Fruit fly (Drosophila melanogaster) whole organism, prepupa: Measurements from ENCODE around the gene CG4042.
A peak's percentile ranks its signal among the peaks of the same experiment; 100 is the strongest.

Experiments used
- Blimp-1 ChIP-seq: fragments of 200-800 bp; sonication (Bioruptor generic); optimal IDR thresholded peaks from 3 replicates; lab custom pipeline; 2017; ENCODE audit warnings: missing biosample characterization, missing genetic modification characterization, mild to moderate bottlenecking, moderate library complexity, missing genetic modification reagents
- CG10631 ChIP-seq: fragments of 200-800 bp; sonication (Bioruptor generic); optimal IDR thresholded peaks from 2 replicates; lab custom pipeline; 2016; ENCODE audit warnings: missing biosample characterization, missing genetic modification characterization
- CG11762 ChIP-seq: fragments of 200-800 bp; sonication (Bioruptor generic); optimal IDR thresholded peaks from 3 replicates; lab custom pipeline; 2016; ENCODE audit warnings: missing biosample characterization, missing genetic modification characterization; ENCODE audit not compliant: insufficient read depth
- CG15336 ChIP-seq: fragments of 200-800 bp; sonication (Bioruptor generic); IDR thresholded peaks from 2 replicates; pipeline ENCODE4 v1.3.6; 2022; ENCODE audit warnings: missing biosample characterization, missing genetic modification characterization
- CG16779 ChIP-seq: fragments of 200-800 bp; sonication (Bioruptor generic); optimal IDR thresholded peaks from 3 replicates; lab custom pipeline; 2017; ENCODE audit warnings: missing biosample characterization, mild to moderate bottlenecking, missing genetic modification characterization
- CG3032 ChIP-seq: fragments of 200-800 bp; optimal IDR thresholded peaks from 2 replicates; lab custom pipeline; 2019; ENCODE audit warnings: missing biosample characterization, mild to moderate bottlenecking, missing genetic modification characterization, moderate library complexity
- CG31627 ChIP-seq: fragments of 200-800 bp; sonication (Bioruptor generic); optimal IDR thresholded peaks from 3 replicates; lab custom pipeline; 2016; ENCODE audit warnings: missing biosample characterization, missing genetic modification characterization
- CG32006 ChIP-seq: fragments of 200-800 bp; sonication (Bioruptor generic); optimal IDR thresholded peaks from 3 replicates; lab custom pipeline; 2017; ENCODE audit warnings: missing biosample characterization, mild to moderate bottlenecking, missing genetic modification characterization
- CG34406 ChIP-seq: fragments of 200-800 bp; sonication (Bioruptor generic); optimal IDR thresholded peaks from 3 replicates; lab custom pipeline; 2016; ENCODE audit warnings: missing biosample characterization, missing genetic modification characterization
- CG3919 ChIP-seq: fragments of 200-800 bp; sonication (Bioruptor generic); optimal IDR thresholded peaks from 3 replicates; lab custom pipeline; 2016; ENCODE audit warnings: missing biosample characterization, missing genetic modification characterization
- CG4318 ChIP-seq: fragments of 200-800 bp; sonication (Bioruptor generic); optimal IDR thresholded peaks from 3 replicates; lab custom pipeline; 2017; ENCODE audit warnings: missing biosample characterization, mild to moderate bottlenecking, missing genetic modification characterization
- CG6854 ChIP-seq: fragments of 200-800 bp; sonication (Bioruptor generic); optimal IDR thresholded peaks from 2 replicates; lab custom pipeline; 2017; ENCODE audit warnings: missing biosample characterization, mild to moderate bottlenecking, missing genetic modification characterization
- CG7368 ChIP-seq: fragments of 200-800 bp; sonication (Bioruptor generic); optimal IDR thresholded peaks from 3 replicates; lab custom pipeline; 2016; ENCODE audit warnings: missing biosample characterization, missing genetic modification characterization
- CG8119 ChIP-seq: fragments of 200-800 bp; sonication (Bioruptor generic); IDR thresholded peaks from 3 replicates; pipeline ENCODE4 v1.3.6; 2022; ENCODE audit warnings: missing biosample characterization, missing genetic modification characterization
- CG8319 ChIP-seq: fragments of 200-800 bp; sonication (Bioruptor generic); optimal IDR thresholded peaks from 3 replicates; lab custom pipeline; 2016; ENCODE audit warnings: missing biosample characterization, missing genetic modification characterization
- CG8632 ChIP-seq: fragments of 200-800 bp; sonication (Bioruptor generic); optimal IDR thresholded peaks from 3 replicates; lab custom pipeline; 2016; ENCODE audit warnings: missing biosample characterization, missing genetic modification characterization
- Eip75B ChIP-seq: fragments of 200-800 bp; sonication (Bioruptor generic); optimal IDR thresholded peaks from 3 replicates; lab custom pipeline; 2016; ENCODE audit warnings: missing biosample characterization, missing genetic modification characterization
- Eip78C ChIP-seq: fragments of 200-800 bp; sonication (Bioruptor generic); peaks from one replicate; lab custom pipeline; 2016; ENCODE audit warnings: missing biosample characterization, missing genetic modification characterization
- Ets96B ChIP-seq: fragments of 200-800 bp; optimal IDR thresholded peaks from 2 replicates; lab custom pipeline; 2019; ENCODE audit warnings: missing biosample characterization, mild to moderate bottlenecking, missing genetic modification characterization, moderate library complexity
- Hr39 ChIP-seq: fragments of 200-800 bp; sonication (Bioruptor generic); optimal IDR thresholded peaks from 2 replicates; lab custom pipeline; 2016; ENCODE audit warnings: missing biosample characterization, missing genetic modification characterization
- Hr4 ChIP-seq: fragments of 200-800 bp; sonication (Bioruptor generic); optimal IDR thresholded peaks from 3 replicates; lab custom pipeline; 2016; ENCODE audit warnings: missing biosample characterization, missing genetic modification characterization
- Lpt ChIP-seq: fragments of 200-800 bp; sonication (Bioruptor generic); optimal IDR thresholded peaks from 3 replicates; lab custom pipeline; 2016; ENCODE audit warnings: missing biosample characterization, missing genetic modification characterization
- Met ChIP-seq: fragments of 200-800 bp; sonication (Bioruptor generic); optimal IDR thresholded peaks from 3 replicates; lab custom pipeline; 2016; ENCODE audit warnings: missing biosample characterization, missing genetic modification characterization
- OdsH ChIP-seq: fragments of 200-800 bp; sonication (Bioruptor generic); optimal IDR thresholded peaks from 3 replicates; lab custom pipeline; 2016; ENCODE audit warnings: missing biosample characterization, missing genetic modification characterization
- Smox ChIP-seq: fragments of 200-800 bp; sonication (Bioruptor generic); optimal IDR thresholded peaks from 3 replicates; lab custom pipeline; 2016; ENCODE audit warnings: missing biosample characterization, missing genetic modification characterization
- Sox14 ChIP-seq: fragments of 200-800 bp; sonication (Bioruptor generic); optimal IDR thresholded peaks from 3 replicates; lab custom pipeline; 2016; ENCODE audit warnings: missing biosample characterization, missing genetic modification characterization
- achi ChIP-seq: fragments of 200-800 bp; sonication (Bioruptor generic); optimal IDR thresholded peaks from 3 replicates; lab custom pipeline; 2016; ENCODE audit warnings: missing biosample characterization, missing genetic modification characterization
- acj6 ChIP-seq: fragments of 200-800 bp; sonication (Bioruptor generic); optimal IDR thresholded peaks from 3 replicates; lab custom pipeline; 2016; ENCODE audit warnings: missing biosample characterization, missing genetic modification characterization
- cyc ChIP-seq: fragments of 200-800 bp; sonication (Bioruptor generic); optimal IDR thresholded peaks from 3 replicates; lab custom pipeline; 2016; ENCODE audit warnings: missing biosample characterization, missing genetic modification characterization
- eg ChIP-seq: fragments of 200-800 bp; sonication (Bioruptor generic); IDR thresholded peaks from 3 replicates; pipeline ENCODE4 v1.3.6; 2022; ENCODE audit warnings: missing biosample characterization, missing genetic modification characterization
- esn ChIP-seq: fragments of 200-800 bp; sonication (Bioruptor generic); optimal IDR thresholded peaks from 2 replicates; lab custom pipeline; 2016; ENCODE audit warnings: missing biosample characterization, mild to moderate bottlenecking, missing genetic modification characterization, moderate library complexity
- fkh ChIP-seq: fragments of 200-800 bp; sonication (Bioruptor generic); optimal IDR thresholded peaks from 3 replicates; lab custom pipeline; 2017; ENCODE audit warnings: missing biosample characterization, mild to moderate bottlenecking, missing genetic modification characterization, moderate library complexity
- lz ChIP-seq: fragments of 200-800 bp; sonication (Bioruptor generic); optimal IDR thresholded peaks from 3 replicates; lab custom pipeline; 2016; ENCODE audit warnings: missing biosample characterization, missing genetic modification characterization
- net ChIP-seq: fragments of 200-800 bp; sonication (Bioruptor generic); optimal IDR thresholded peaks from 3 replicates; lab custom pipeline; 2016; ENCODE audit warnings: missing biosample characterization, missing genetic modification characterization
- pdm3 ChIP-seq: fragments of 200-800 bp; sonication (Bioruptor generic); optimal IDR thresholded peaks from 3 replicates; lab custom pipeline; 2016; ENCODE audit warnings: missing biosample characterization, missing genetic modification characterization
- spab ChIP-seq: fragments of 200-800 bp; sonication (Bioruptor generic); optimal IDR thresholded peaks from 2 replicates; lab custom pipeline; 2017; ENCODE audit warnings: missing biosample characterization, mild to moderate bottlenecking, missing genetic modification characterization, missing genetic modification reagents
- topi ChIP-seq: fragments of 200-800 bp; sonication (Bioruptor generic); optimal IDR thresholded peaks from 3 replicates; lab custom pipeline; 2016; ENCODE audit warnings: missing biosample characterization, missing genetic modification characterization

The CG4042 gene

dm6 chr3L:20730323-20731238 lies 40.7 kb downstream of the CG4042 start, which contains the start of gene CG13252 (continued):
- TF ChIP-seq spab, result no peak
- no peak for TF ChIP-seq CG32006
- TF ChIP-seq CG16779, result peak; percentile 17
- peak; percentile 44; the same call in 1 of the 2 replicates for TF ChIP-seq CG15336
- TF ChIP-seq lz (GFP tag; lab: Kevin White, UChicago), result no peak
- TF ChIP-seq CG8319 (GFP tag; lab: Kevin White, UChicago), result no peak
- no peak for TF ChIP-seq cyc (GFP tag; lab: Kevin White, UChicago)
- no peak for TF ChIP-seq CG10631 (GFP tag; lab: Kevin White, UChicago)
- TF ChIP-seq Ets96B (tag; lab: Kevin White, UChicago), result peak; percentile 7
- TF ChIP-seq, all 60 proteins: peak for 24

DNA sequence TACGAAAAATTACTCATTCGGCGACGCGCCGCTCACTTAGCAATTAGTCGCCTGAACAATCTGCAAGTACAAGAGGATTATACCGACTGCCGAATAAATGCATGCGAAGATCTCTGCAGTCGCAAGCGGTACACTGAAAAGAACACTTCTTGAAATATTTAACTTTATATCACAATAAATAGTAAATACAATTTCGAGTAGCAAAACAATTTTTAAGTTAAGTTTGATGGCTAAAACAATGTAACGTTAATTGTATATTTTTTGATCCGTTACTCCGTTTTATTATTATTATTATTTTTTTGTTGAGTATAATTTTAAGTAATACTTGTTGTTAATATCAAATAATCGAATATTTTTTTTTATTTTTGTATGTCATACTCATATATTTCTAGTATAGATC lies 41.9 kb downstream of the CG4042 start:
- TF ChIP-seq CG34406 (GFP tag; lab: Kevin White, UChicago) (peak; percentile 66), Sox14 (GFP tag; lab: Kevin White, UChicago) (no peak), esn (GFP tag; lab: Kevin White, UChicago) (peak; percentile 46), Eip75B (GFP tag; lab: Kevin White, UChicago) (no peak), Eip78C (GFP tag; lab: Kevin White, UChicago) (peak; percentile 58), CG8119 (GFP tag; lab: Robert Waterston, UW) (no peak), CG8632 (GFP tag; lab: Kevin White, UChicago) (peak; percentile 17), CG11762 (GFP tag; lab: Kevin White, UChicago) (no peak), cyc (GFP tag; lab: Kevin White, UChicago) (peak; percentile 8), CG10631 (GFP tag; lab: Kevin White, UChicago) (peak; percentile 9), lz (GFP tag; lab: Kevin White, UChicago) (peak; percentile 6), Hr4 (GFP tag; lab: Kevin White, UChicago) (no peak), OdsH (GFP tag; lab: Kevin White, UChicago) (peak; percentile 40), CG3032 (no peak), CG7368 (GFP tag; lab: Kevin White, UChicago) (no peak), eg (0 out of 3 replicates have a peak, but pooled peaks have one; percentile 8), Blimp-1 (no peak), Met (peak; percentile 30), acj6 (GFP tag; lab: Kevin White, UChicago) (peak; percentile 36), CG3919 (GFP tag; lab: Kevin White, UChicago) (peak; percentile 41), Ets96B (tag; lab: Kevin White, UChicago) (no peak), net (GFP tag; lab: Kevin White, UChicago) (peak; percentile 19), achi (GFP tag; lab: Kevin White, UChicago) (no peak), Hr39 (GFP tag; lab: Kevin White, UChicago) (no peak), CG31627 (no peak), fkh (GFP tag; lab: Kevin White, UChicago) (no peak), CG4318 (no peak), Smox (GFP tag; lab: Kevin White, UChicago) (peak; percentile 0), pdm3 (GFP tag; lab: Kevin White, UChicago) (no peak), topi (peak; percentile 24), CG6854 (GFP tag; lab: Kevin White, UChicago) (no peak), CG8319 (GFP tag; lab: Kevin White, UChicago) (no peak), Lpt (GFP tag; lab: Kevin White, UChicago) (no peak), CG32006 (no peak)
